Worm (Caenorhabditis elegans): ENCODE measurements around the gene fbxa-77.

fbxa-77 gene

DNA sequence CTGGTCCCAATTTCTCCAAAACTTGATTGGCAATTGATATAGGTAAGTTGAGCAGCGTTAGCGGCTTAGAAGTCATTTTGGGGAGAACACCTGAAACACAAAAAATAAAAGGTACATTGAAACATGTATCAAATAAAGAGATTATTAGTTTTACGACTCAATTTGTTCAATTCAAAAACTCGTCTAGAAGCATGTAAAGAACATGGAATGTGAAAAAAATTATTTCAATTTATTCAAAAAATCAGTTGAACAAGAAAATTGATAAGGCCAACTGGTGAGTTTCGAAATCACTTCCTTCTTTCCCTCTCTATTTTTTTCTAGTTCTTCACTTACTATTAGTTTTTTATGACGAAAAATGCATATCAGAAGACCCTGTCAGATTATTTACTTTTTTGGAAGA, 26.2 kb downstream of the fbxa-77 start, which contains the start of gene fbxa-30:
fbxa-30 (minus strand) TSS at position 101 of the 400 bp plus-strand sequence.
- TF ChIP-seq nhr-77 (tag; optimal IDR thresholded peaks at IDR 0.05) (no peak), elt-2 (tag; optimal IDR thresholded peaks at IDR 0.05) (peak; percentile 6), ama-1 (optimal IDR thresholded peaks at IDR 0.05) (no peak)

DNA sequence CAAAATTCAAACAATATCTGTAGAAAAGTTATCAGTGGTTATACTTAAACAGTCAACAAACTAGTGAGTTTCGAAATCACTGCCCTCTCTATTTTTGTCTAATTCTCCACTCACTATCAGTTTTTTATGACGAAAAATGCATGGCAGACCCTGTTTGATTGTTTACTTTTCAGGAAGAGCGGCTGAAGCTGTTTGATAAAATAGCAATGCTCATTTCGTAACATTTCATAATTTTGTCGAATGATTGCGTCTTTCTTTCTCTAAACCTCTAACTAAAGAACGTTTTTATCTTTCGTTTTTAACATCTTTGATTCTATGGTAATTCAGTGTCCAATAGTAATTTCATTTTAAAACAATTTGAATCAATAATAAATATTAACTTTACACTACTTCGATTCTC, 29.9 kb downstream of the fbxa-77 start:
- peak; percentile 99 for TF ChIP-seq elt-2 (tag; optimal IDR thresholded peaks at IDR 0.05)
- no peak for TF ChIP-seq ztf-4 (tag; optimal IDR thresholded peaks at IDR 0.05)
- no peak for TF ChIP-seq mml-1 (tag; optimal IDR thresholded peaks at IDR 0.05)
- peak; percentile 98 for TF ChIP-seq pqm-1 (tag; optimal IDR thresholded peaks at IDR 0.05)
- TF ChIP-seq unc-39 (tag; optimal IDR thresholded peaks at IDR 0.05) = no peak
- peak; percentile 89 for TF ChIP-seq jun-1 (tag; optimal IDR thresholded peaks at IDR 0.05)
- TF ChIP-seq hmg-11 (tag; optimal IDR thresholded peaks at IDR 0.05) = no peak
- no peak for TF ChIP-seq ceh-82 (tag; optimal IDR thresholded peaks at IDR 0.05)
- peak; percentile 42 for TF ChIP-seq ceh-28 (tag; optimal IDR thresholded peaks at IDR 0.05)
- no peak for TF ChIP-seq nhr-76 (tag; optimal IDR thresholded peaks at IDR 0.05)
- TF ChIP-seq lin-15B (tag; optimal IDR thresholded peaks at IDR 0.05) = no peak
- TF ChIP-seq egl-27 (tag; optimal IDR thresholded peaks at IDR 0.05) = peak; percentile 45
- TF ChIP-seq pha-4 (tag; optimal IDR thresholded peaks at IDR 0.05) = peak; percentile 95
- no peak for TF ChIP-seq sea-2 (GFP tag; optimal IDR thresholded peaks at IDR 0.05)

DNA sequence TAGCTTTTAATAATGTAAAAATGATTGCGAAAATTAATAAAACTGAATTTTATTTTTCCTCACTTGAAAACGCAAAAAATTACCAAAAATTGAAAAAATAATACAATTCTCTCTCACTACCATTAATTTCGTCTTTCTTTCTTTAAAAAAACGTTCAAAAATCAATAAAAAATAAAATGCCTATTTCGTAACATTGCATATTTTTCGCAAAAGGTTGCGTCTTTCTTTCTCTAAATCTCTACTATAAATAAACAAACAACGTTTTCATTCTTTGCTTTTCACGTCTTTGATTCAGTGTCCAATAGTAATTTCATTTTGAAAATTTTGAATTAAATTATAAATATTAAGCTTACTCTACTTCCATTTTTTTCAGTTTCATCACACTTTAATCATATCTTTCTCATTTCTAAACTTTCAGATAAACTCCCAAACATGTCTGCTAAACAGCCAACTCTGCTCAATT, 35.3 kb downstream of the fbxa-77 start, which contains the start of gene fbxa-37:
fbxa-37 (plus strand) TSS at position 413 of the 463 bp plus-strand sequence.
- peak; percentile 74 for TF ChIP-seq ceh-28 (tag; optimal IDR thresholded peaks at IDR 0.05)
- peak; percentile 27 for TF ChIP-seq nfya-1 (tag; optimal IDR thresholded peaks at IDR 0.05; ENCODE audit: insufficient read depth)
- no peak for TF ChIP-seq ZK546.5 (tag; optimal IDR thresholded peaks at IDR 0.05)
- TF ChIP-seq pha-4 (tag; optimal IDR thresholded peaks at IDR 0.05) = peak; percentile 92

DNA sequence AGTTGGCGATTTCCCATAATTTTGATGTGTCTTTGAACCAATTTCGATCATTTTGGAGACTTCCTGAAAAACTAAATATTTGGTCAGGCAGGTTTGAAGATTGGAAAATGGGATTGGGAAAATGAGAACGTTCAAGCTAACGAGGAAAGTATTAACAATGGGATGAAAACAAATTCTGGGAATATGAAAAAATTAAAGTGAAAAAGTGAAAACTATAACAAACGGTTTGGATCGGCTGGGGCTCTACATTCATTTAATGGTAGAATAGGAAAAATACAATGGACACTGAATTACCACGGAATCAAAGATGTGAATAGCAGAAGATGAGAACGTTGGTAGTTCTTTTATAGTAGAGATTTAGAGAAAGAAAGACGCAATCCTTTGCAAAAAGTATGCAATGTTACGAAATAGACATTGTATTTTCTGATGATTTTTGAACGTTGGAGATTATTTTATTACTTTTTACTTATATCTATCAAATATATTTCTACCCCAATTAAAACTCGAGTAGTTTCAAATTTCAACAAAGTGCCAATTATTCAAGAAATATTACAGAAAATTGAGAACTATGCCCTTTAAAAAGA, 39.3 kb downstream of the fbxa-77 start, which contains the start of gene fbxa-50:
fbxa-50 (minus strand) TSS at position 51 of the 584 bp plus-strand sequence.
- TF ChIP-seq unc-62 (GFP tag; optimal IDR thresholded peaks at IDR 0.05) (no peak), eor-1 (tag; optimal IDR thresholded peaks at IDR 0.05) (no peak), zag-1 (tag; optimal IDR thresholded peaks at IDR 0.05) (no peak), nhr-237 (tag; optimal IDR thresholded peaks at IDR 0.05) (no peak), nfya-1 (tag; optimal IDR thresholded peaks at IDR 0.05; ENCODE audit: insufficient read depth) (no peak), jun-1 (tag; optimal IDR thresholded peaks at IDR 0.05) (no peak), ztf-11 (tag; optimal IDR thresholded peaks at IDR 0.05) (no peak), nhr-43 (tag; optimal IDR thresholded peaks at IDR 0.05; ENCODE audit: poor library complexity, severe bottlenecking) (no peak), fkh-10 (GFP tag; optimal IDR thresholded peaks at IDR 0.05) (no peak), lsy-12 (tag; optimal IDR thresholded peaks at IDR 0.05) (no peak), lin-15B (tag; optimal IDR thresholded peaks at IDR 0.05) (no peak)

DNA sequence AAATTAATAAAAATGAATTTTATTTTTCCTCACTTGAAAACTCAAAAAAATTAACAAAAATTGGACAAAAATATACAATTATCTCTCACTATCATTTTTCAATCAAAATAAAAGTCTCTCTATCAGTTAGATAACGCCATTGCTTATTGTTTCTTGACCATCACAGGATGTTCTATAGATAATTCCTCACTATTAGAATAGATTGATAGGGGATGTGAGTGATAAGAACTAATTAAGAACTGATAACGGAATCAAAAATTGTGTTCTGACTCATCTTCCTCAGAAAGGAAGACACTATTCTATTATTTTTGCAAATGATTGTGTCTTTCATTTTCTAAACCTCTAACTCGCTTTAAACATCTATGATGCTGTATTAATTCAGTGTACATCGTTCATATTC, 39.9 kb downstream of the fbxa-77 start:
- no peak for TF ChIP-seq aly-2 (tag; optimal IDR thresholded peaks at IDR 0.05)
- no peak for TF ChIP-seq hmg-11 (tag; optimal IDR thresholded peaks at IDR 0.05)
- no peak for TF ChIP-seq nhr-12 (tag; optimal IDR thresholded peaks at IDR 0.05)
- peak; percentile 31 for TF ChIP-seq jun-1 (tag; optimal IDR thresholded peaks at IDR 0.05)
- no peak for TF ChIP-seq nhr-23 (tag; optimal IDR thresholded peaks at IDR 0.05)
- TF ChIP-seq skn-1 (tag; optimal IDR thresholded peaks at IDR 0.05) = no peak
- TF ChIP-seq mdl-1 (tag; optimal IDR thresholded peaks at IDR 0.05) = no peak
- TF ChIP-seq elt-2 (tag; optimal IDR thresholded peaks at IDR 0.05) = peak; percentile 75
- no peak for TF ChIP-seq zag-1 (tag; optimal IDR thresholded peaks at IDR 0.05)
- peak; percentile 87 for TF ChIP-seq pqm-1 (tag; optimal IDR thresholded peaks at IDR 0.05)
- TF ChIP-seq unc-39 (tag; optimal IDR thresholded peaks at IDR 0.05) = no peak
- peak in 1 of 3 experiments; percentile 51 for TF ChIP-seq elt-3 (tag; optimal IDR thresholded peaks at IDR 0.05)
- TF ChIP-seq fos-1 (tag; optimal IDR thresholded peaks at IDR 0.05) = no peak

Data from whole organism, L3 larva.